Worm (Caenorhabditis elegans) whole organism, early embryonic: Measurements from ENCODE around the gene W08F4.12.

ENCODE experiments used
- F13C5.2 ChIP-seq: sonication (generic microtip); optimal IDR thresholded peaks from 2 replicates; lab custom pipeline; 2017; ENCODE audit warnings: mild to moderate bottlenecking, missing genetic modification characterization, inconsistent platforms, missing compliant biosample characterization
- aly-1 ChIP-seq: sonication (generic microtip); optimal IDR thresholded peaks from 2 replicates; lab custom pipeline; 2016; ENCODE audit warnings: missing genetic modification characterization, missing compliant biosample characterization
- ama-1 ChIP-seq: fragments of 150-350 bp; optimal IDR thresholded peaks from 2 replicates; lab custom pipeline; 2014
- ceh-13 ChIP-seq: fragments of 200-800 bp; sonication (Bioruptor generic); optimal IDR thresholded peaks from 2 replicates; lab custom pipeline; 2018; ENCODE audit warnings: mild to moderate bottlenecking, missing genetic modification characterization, missing compliant biosample characterization
- flt-1 ChIP-seq: fragments of 200-800 bp; sonication (Bioruptor generic); IDR thresholded peaks from 2 replicates; pipeline ENCODE4 v1.3.6; 2022; ENCODE audit warnings: missing genetic modification characterization, missing compliant biosample characterization
- hmbx-1 ChIP-seq: sonication (generic microtip); optimal IDR thresholded peaks from 2 replicates; lab custom pipeline; 2016; ENCODE audit warnings: mild to moderate bottlenecking, missing genetic modification characterization, missing compliant biosample characterization
- hmg-4 ChIP-seq: fragments of 200-800 bp; sonication (Bioruptor generic); optimal IDR thresholded peaks from 2 replicates; lab custom pipeline; 2018; ENCODE audit warnings: mild to moderate bottlenecking, missing genetic modification characterization, missing compliant biosample characterization
- sea-1 ChIP-seq: fragments of 200-800 bp; sonication (Bioruptor generic); conservative IDR thresholded peaks from 2 replicates; pipeline ENCODE4 v1.3.6; 2022; ENCODE audit warnings: missing genetic modification characterization, missing compliant biosample characterization
- tbx-37 ChIP-seq: fragments of 200-800 bp; sonication (Bioruptor generic); conservative IDR thresholded peaks from 2 replicates; pipeline ENCODE4 v1.3.6; 2022; ENCODE audit warnings: missing genetic modification reagents, missing genetic modification characterization, missing compliant biosample characterization

- no peak for TF ChIP-seq hmg-4 (GFP tag; lab: Kevin White, UChicago)
- TF ChIP-seq sea-1 (GFP tag; lab: Robert Waterston, UW) = no peak
- TF ChIP-seq ceh-13 (GFP tag; lab: Kevin White, UChicago) = no peak
- TF ChIP-seq ama-1 (lab: Kevin White, UChicago) = no peak
- TF ChIP-seq hmbx-1 (tag; lab: Kevin White, UChicago) = no peak
- TF ChIP-seq F13C5.2 (tag; lab: Kevin White, UChicago) = no peak
- no peak for TF ChIP-seq tbx-37 (GFP tag; lab: Robert Waterston, UW)
- no peak for TF ChIP-seq aly-1 (tag; lab: Kevin White, UChicago)
- TF ChIP-seq flt-1 (GFP tag; lab: Robert Waterston, UW) = no peak
These were observed 43.0 kb upstream of the W08F4.12 start, which contains the start of gene arrd-1 for ce11 chrII:627205-627604.
